Worm (Caenorhabditis elegans) whole organism, L4/young adult: Measurements from ENCODE around the gene dib-1.

Source experiments
- W03F9.2 ChIP-seq: fragments of 150-350 bp; optimal IDR thresholded peaks from 2 replicates; lab custom pipeline; 2014; ENCODE audit warnings: missing biosample characterization, missing genetic modification characterization
- dao-5 ChIP-seq: sonication (generic microtip); optimal IDR thresholded peaks from 2 replicates; lab custom pipeline; 2016; ENCODE audit warnings: missing genotype, missing genetic modification characterization, moderate library complexity, missing compliant biosample characterization

DNA sequence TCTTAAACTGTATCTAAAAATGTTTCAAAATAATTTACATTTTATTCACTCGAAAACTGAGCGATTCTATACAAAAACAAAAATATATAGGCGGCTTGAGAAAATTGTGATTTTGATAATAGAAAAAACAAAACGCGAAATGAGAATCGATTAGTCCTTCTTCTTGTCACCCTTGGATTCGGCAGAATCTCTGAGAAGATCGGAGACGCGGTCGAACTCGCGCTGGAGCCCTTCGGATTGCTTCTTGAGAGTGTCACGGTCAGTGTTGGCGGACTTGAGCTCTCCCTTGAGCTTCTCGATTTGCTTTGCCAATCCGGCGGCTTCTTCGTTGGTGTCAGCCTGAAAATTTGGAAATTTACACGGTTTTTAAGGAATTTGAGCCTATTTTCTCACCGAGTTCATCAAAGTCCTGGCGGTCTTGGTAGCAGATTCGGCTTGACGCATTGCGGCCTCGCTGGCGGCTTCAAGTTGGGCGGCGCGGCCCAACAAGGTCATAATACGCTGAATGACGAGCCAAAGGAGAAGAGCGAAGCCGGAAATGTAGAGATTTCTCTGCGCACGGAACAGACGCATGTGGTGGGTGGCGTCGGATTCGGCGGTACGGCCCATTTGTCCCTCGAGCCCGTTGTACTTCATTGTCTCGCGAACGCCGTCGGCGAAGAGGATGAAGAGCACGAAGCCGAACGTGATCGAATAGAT lies 1.0 kb downstream of the dib-1 start:
- no peak for TF ChIP-seq W03F9.2
- TF ChIP-seq dao-5 (tag; lab: Kevin White, UChicago) = no peak
